Fruit fly (Drosophila melanogaster) whole organism, embryonic: Measurements from ENCODE around the gene CG32379.

Source experiments
- Atf6 ChIP-seq: fragments of 200-800 bp; sonication (Bioruptor generic); IDR thresholded peaks from 2 replicates; pipeline ENCODE4 v1.3.6; 2022; ENCODE audit warnings: missing biosample characterization, missing genetic modification characterization
- Awh ChIP-seq: fragments of 200-800 bp; sonication (Bioruptor generic); IDR thresholded peaks from 2 replicates; pipeline ENCODE4, ENCODE4 v1.3.6; 2022; ENCODE audit warnings: missing biosample characterization, missing genetic modification characterization
- CG10366 ChIP-seq: fragments of 200-800 bp; sonication (Bioruptor generic); IDR thresholded peaks from 2 replicates; pipeline ENCODE4 v1.3.6; 2022; ENCODE audit warnings: missing biosample characterization, missing genetic modification characterization
- CG10543 ChIP-seq: fragments of 200-800 bp; sonication (Bioruptor generic); optimal IDR thresholded peaks from 3 replicates; lab custom pipeline; 2017; ENCODE audit warnings: missing biosample characterization, mild to moderate bottlenecking, missing genetic modification characterization, moderate library complexity
- CG12219 ChIP-seq: fragments of 200-800 bp; sonication (Bioruptor generic); optimal IDR thresholded peaks from 3 replicates; lab custom pipeline; 2018; ENCODE audit warnings: missing biosample characterization, mild to moderate bottlenecking, missing genetic modification characterization
- CG15269 ChIP-seq: fragments of 200-800 bp; sonication (Bioruptor generic); optimal IDR thresholded peaks from 2 replicates; lab custom pipeline; 2018; ENCODE audit warnings: missing biosample characterization, mild to moderate bottlenecking, missing genetic modification characterization, moderate library complexity
- CG1529 ChIP-seq: fragments of 200-800 bp; sonication (Bioruptor generic); optimal IDR thresholded peaks from 3 replicates; lab custom pipeline; 2018; ENCODE audit warnings: missing biosample characterization, missing genetic modification characterization
- CG15479 ChIP-seq: fragments of 200-800 bp; sonication (Bioruptor generic); optimal IDR thresholded peaks from 3 replicates; lab custom pipeline; 2019; ENCODE audit warnings: missing biosample characterization, mild to moderate bottlenecking, missing genetic modification characterization, moderate library complexity
- CG16815 ChIP-seq: fragments of 200-800 bp; sonication (Bioruptor generic); optimal IDR thresholded peaks from 3 replicates; lab custom pipeline; 2017; ENCODE audit warnings: missing biosample characterization, mild to moderate bottlenecking, missing genetic modification characterization
- CG17385 ChIP-seq: fragments of 200-800 bp; sonication (Bioruptor generic); optimal IDR thresholded peaks from 3 replicates; lab custom pipeline; 2018; ENCODE audit warnings: missing biosample characterization, mild to moderate bottlenecking, missing genetic modification characterization
- CG18764 ChIP-seq: fragments of 200-800 bp; sonication (Bioruptor generic); optimal IDR thresholded peaks from 3 replicates; lab custom pipeline; 2016; ENCODE audit warnings: missing biosample characterization, missing genetic modification characterization
- CG2116 ChIP-seq: fragments of 200-800 bp; sonication (Bioruptor generic); optimal IDR thresholded peaks from 3 replicates; lab custom pipeline; 2018; ENCODE audit warnings: missing biosample characterization, mild to moderate bottlenecking, missing genetic modification characterization
- CG2678 ChIP-seq: fragments of 200-800 bp; sonication (Bioruptor generic); optimal IDR thresholded peaks from 3 replicates; lab custom pipeline; 2019; ENCODE audit warnings: missing biosample characterization, mild to moderate bottlenecking, missing genetic modification characterization, moderate library complexity
- CG30020 ChIP-seq: fragments of 200-800 bp; optimal IDR thresholded peaks from 2 replicates; lab custom pipeline; 2019; ENCODE audit warnings: missing biosample characterization, mild to moderate bottlenecking, missing genetic modification characterization, moderate library complexity
- CG3065 ChIP-seq: fragments of 200-800 bp; sonication (Bioruptor generic); optimal IDR thresholded peaks from 2 replicates; lab custom pipeline; 2016; ENCODE audit warnings: missing biosample characterization, missing genetic modification characterization
- CG34376 ChIP-seq: fragments of 200-800 bp; sonication (Bioruptor generic); optimal IDR thresholded peaks from 2 replicates; lab custom pipeline; 2018; ENCODE audit warnings: missing biosample characterization, mild to moderate bottlenecking, missing genetic modification characterization
- CG4360 ChIP-seq: fragments of 200-800 bp; sonication (Bioruptor generic); IDR thresholded peaks from 2 replicates; pipeline ENCODE4 v1.3.6; 2022; ENCODE audit warnings: missing biosample characterization, missing genetic modification characterization
- CG4820 ChIP-seq: fragments of 200-800 bp; sonication (Bioruptor generic); optimal IDR thresholded peaks from 3 replicates; lab custom pipeline; 2016; ENCODE audit warnings: missing biosample characterization, missing genetic modification characterization
- CG6175 ChIP-seq: fragments of 200-800 bp; sonication (Bioruptor generic); IDR thresholded peaks from 3 replicates; pipeline ENCODE4 v1.3.6; 2022; ENCODE audit warnings: missing biosample characterization, missing genetic modification characterization
- CG7357 ChIP-seq: fragments of 200-800 bp; sonication (Bioruptor generic); IDR thresholded peaks from 3 replicates; pipeline ENCODE4 v1.3.6; 2022; ENCODE audit warnings: missing biosample characterization, missing genetic modification characterization
- CG7928 ChIP-seq: fragments of 200-800 bp; sonication (Bioruptor generic); optimal IDR thresholded peaks from 2 replicates; lab custom pipeline; 2017; ENCODE audit warnings: missing biosample characterization, mild to moderate bottlenecking, missing genetic modification characterization
- Ets97D ChIP-seq: fragments of 200-800 bp; sonication (Bioruptor generic); optimal IDR thresholded peaks from 3 replicates; lab custom pipeline; 2016; ENCODE audit warnings: missing biosample characterization, missing genetic modification characterization
- HHEX ChIP-seq: fragments of 200-800 bp; sonication (Bioruptor generic); optimal IDR thresholded peaks from 3 replicates; lab custom pipeline; 2017; ENCODE audit warnings: missing biosample characterization, mild to moderate bottlenecking, missing genetic modification characterization, missing genetic modification reagents
- Hand ChIP-seq: fragments of 200-800 bp; sonication (Bioruptor generic); optimal IDR thresholded peaks from 2 replicates; lab custom pipeline; 2017; ENCODE audit warnings: mild to moderate bottlenecking, missing biosample characterization, missing genetic modification reagents, missing genetic modification characterization
- HmgZ ChIP-seq: fragments of 200-800 bp; sonication (Bioruptor generic); optimal IDR thresholded peaks from 2 replicates; lab custom pipeline; 2018; ENCODE audit warnings: missing biosample characterization, mild to moderate bottlenecking, missing genetic modification characterization
- Hr51 ChIP-seq, 2 experiments: fragments of 200-800 bp; sonication (Bioruptor generic); optimal IDR thresholded peaks; 2 replicates in 1 of 2; 3 replicates in 1 of 2; lab custom pipeline; 2016 to 2018; ENCODE audit warnings: missing biosample characterization in 2 of 2, missing genetic modification characterization in 2 of 2, mild to moderate bottlenecking in 1 of 2, moderate library complexity in 1 of 2
- MBD-R2 ChIP-seq: fragments of 200-800 bp; sonication (Bioruptor generic); IDR thresholded peaks from 2 replicates; pipeline ENCODE4 v1.3.6; 2022; ENCODE audit warnings: missing biosample characterization, missing genetic modification characterization
- Meics ChIP-seq: fragments of 200-800 bp; sonication (Bioruptor generic); optimal IDR thresholded peaks from 2 replicates; lab custom pipeline; 2017; ENCODE audit warnings: missing biosample characterization, mild to moderate bottlenecking, missing genetic modification characterization
- NK7.1 ChIP-seq: fragments of 200-800 bp; sonication (Bioruptor generic); optimal IDR thresholded peaks from 3 replicates; lab custom pipeline; 2016; ENCODE audit warnings: missing biosample characterization, missing genetic modification characterization
- Oli ChIP-seq: fragments of 200-800 bp; sonication (Bioruptor generic); optimal IDR thresholded peaks from 2 replicates; lab custom pipeline; 2018; ENCODE audit warnings: missing biosample characterization, mild to moderate bottlenecking, missing genetic modification characterization, moderate library complexity
- Opbp ChIP-seq: fragments of 200-800 bp; sonication (Bioruptor generic); IDR thresholded peaks from 3 replicates; pipeline ENCODE4 v1.3.6; 2022; ENCODE audit warnings: missing biosample characterization, missing genetic modification characterization; ENCODE audit not compliant: partially characterized antibody
- Rfx ChIP-seq: fragments of 200-800 bp; sonication (Bioruptor generic); IDR thresholded peaks from 2 replicates; pipeline ENCODE4 v1.3.6; 2022; ENCODE audit warnings: missing biosample characterization, missing genetic modification characterization
- Usf ChIP-seq: fragments of 200-800 bp; sonication (Bioruptor generic); optimal IDR thresholded peaks from 2 replicates; lab custom pipeline; 2017; ENCODE audit warnings: missing genotype, missing biosample characterization, missing genetic modification characterization
- ase ChIP-seq: fragments of 200-800 bp; sonication (Bioruptor generic); IDR thresholded peaks from 3 replicates; pipeline ENCODE4 v1.3.6; 2022; ENCODE audit warnings: missing biosample characterization, missing genetic modification characterization
- br ChIP-seq: fragments of >200 bp; optimal IDR thresholded peaks from 2 replicates; lab custom pipeline; 2017
- caup ChIP-seq: fragments of 200-800 bp; sonication (Bioruptor generic); optimal IDR thresholded peaks from 3 replicates; lab custom pipeline; 2017; ENCODE audit warnings: missing biosample characterization, mild to moderate bottlenecking, missing genetic modification characterization, moderate library complexity; ENCODE audit not compliant: severe bottlenecking
- crol ChIP-seq: fragments of 200-800 bp; sonication (Bioruptor generic); IDR thresholded peaks from 2 replicates; pipeline ENCODE4 v1.3.6; 2022; ENCODE audit warnings: missing biosample characterization, missing genetic modification characterization
- dpn ChIP-seq, 2 experiments: fragments of 200-800 bp; sonication (Bioruptor generic); optimal IDR thresholded peaks; 3 replicates each; lab custom pipeline; 2016; ENCODE audit warnings: missing biosample characterization in 2 of 2, missing genetic modification characterization in 2 of 2
- ewg ChIP-seq: fragments of 200-800 bp; sonication (Bioruptor generic); optimal IDR thresholded peaks from 3 replicates; lab custom pipeline; 2017; ENCODE audit warnings: mild to moderate bottlenecking, missing biosample characterization, missing genetic modification reagents, missing genetic modification characterization
- gcm2 ChIP-seq: fragments of 200-800 bp; sonication (Bioruptor generic); optimal IDR thresholded peaks from 2 replicates; lab custom pipeline; 2016; ENCODE audit warnings: missing biosample characterization, missing genetic modification characterization
- hth ChIP-seq: fragments of >200 bp; optimal IDR thresholded peaks from 2 replicates; lab custom pipeline; 2017; ENCODE audit warnings: inconsistent platforms
- ken ChIP-seq: fragments of 200-800 bp; sonication (Bioruptor generic); IDR thresholded peaks from 3 replicates; pipeline ENCODE4 v1.3.6; 2022; ENCODE audit warnings: missing biosample characterization, missing genetic modification characterization
- luna ChIP-seq: fragments of 200-800 bp; sonication (Bioruptor generic); optimal IDR thresholded peaks from 2 replicates; lab custom pipeline; 2016; ENCODE audit warnings: missing biosample characterization, missing genetic modification characterization
- nom ChIP-seq: fragments of 200-800 bp; sonication (Bioruptor generic); optimal IDR thresholded peaks from 2 replicates; lab custom pipeline; 2017; ENCODE audit warnings: missing biosample characterization, missing genetic modification characterization, mild to moderate bottlenecking, moderate library complexity, missing genetic modification reagents
- pb ChIP-seq: fragments of 200-800 bp; sonication (Bioruptor generic); optimal IDR thresholded peaks from 3 replicates; lab custom pipeline; 2016; ENCODE audit warnings: missing biosample characterization, missing genetic modification characterization
- pfk ChIP-seq: fragments of 200-800 bp; sonication (Bioruptor generic); optimal IDR thresholded peaks from 2 replicates; lab custom pipeline; 2018; ENCODE audit warnings: missing biosample characterization, mild to moderate bottlenecking, missing genetic modification characterization, moderate library complexity
- shn ChIP-seq: fragments of 200-800 bp; sonication (Bioruptor generic); optimal IDR thresholded peaks from 3 replicates; lab custom pipeline; 2016; ENCODE audit warnings: missing biosample characterization, missing genetic modification characterization
- sob ChIP-seq: fragments of 200-800 bp; sonication (Bioruptor generic); IDR thresholded peaks from 2 replicates; pipeline ENCODE4 v1.3.6; 2022; ENCODE audit warnings: missing biosample characterization, missing genetic modification characterization
- stc ChIP-seq: fragments of 200-800 bp; sonication (Bioruptor generic); IDR thresholded peaks from 2 replicates; pipeline ENCODE4 v1.3.6; 2022; ENCODE audit warnings: missing biosample characterization, missing genetic modification characterization
- vvl ChIP-seq: fragments of 200-800 bp; sonication (Bioruptor generic); IDR thresholded peaks from 2 replicates; pipeline ENCODE4 v1.3.6; 2022; ENCODE audit warnings: missing biosample characterization, missing genetic modification characterization
- zf30C ChIP-seq: fragments of 200-800 bp; sonication (Bioruptor generic); optimal IDR thresholded peaks from 3 replicates; lab custom pipeline; 2018; ENCODE audit warnings: missing biosample characterization, mild to moderate bottlenecking, missing genetic modification characterization
- zfh2 ChIP-seq: fragments of 200-800 bp; sonication (Bioruptor generic); optimal IDR thresholded peaks from 2 replicates; lab custom pipeline; 2016; ENCODE audit warnings: missing biosample characterization, missing genetic modification characterization

CG32379 gene

dm6 chr3L:7349311-7349710, 46.8 kb upstream of the CG32379 start (continued):
- TF ChIP-seq zf30C = no peak
- peak; percentile 47 for TF ChIP-seq Hand (GFP tag; lab: Kevin White, UChicago)
- TF ChIP-seq shn (GFP tag; lab: Kevin White, UChicago) = no peak
- TF ChIP-seq luna (GFP tag; lab: Kevin White, UChicago) = no peak
- no peak for TF ChIP-seq hth
- TF ChIP-seq Opbp (GFP tag; lab: Robert Waterston, UW) = no peak
- TF ChIP-seq NK7.1 (GFP tag; lab: Kevin White, UChicago) = no peak
- TF ChIP-seq caup (GFP tag; lab: Kevin White, UChicago) = peak; percentile 6
- TF ChIP-seq gcm2 (GFP tag; lab: Kevin White, UChicago) = no peak
- no peak for TF ChIP-seq CG10366
- no peak for TF ChIP-seq CG3065 (GFP tag; lab: Kevin White, UChicago)
- no peak for TF ChIP-seq CG4360 (GFP tag; lab: Robert Waterston, UW)
- TF ChIP-seq Hr51 (GFP tag; optimal IDR thresholded peaks at IDR 0.05; lab: Kevin White, UChicago) = no peak
- TF ChIP-seq CG7357 (GFP tag; lab: Robert Waterston, UW) = no peak
- no peak for TF ChIP-seq dpn (GFP tag; optimal IDR thresholded peaks at IDR 0.05; lab: Kevin White, UChicago)
- TF ChIP-seq vvl (GFP tag; lab: Robert Waterston, UW) = no peak
- peak; percentile 46; the same call in 1 of the 2 replicates for TF ChIP-seq stc
- TF ChIP-seq HmgZ (tag; lab: Kevin White, UChicago) = no peak
- TF ChIP-seq pb (GFP tag; lab: Kevin White, UChicago) = no peak
- no peak for TF ChIP-seq ken (GFP tag; lab: Robert Waterston, UW)
- TF ChIP-seq crol (GFP tag; lab: Robert Waterston, UW) = peak; percentile 82
- no peak for TF ChIP-seq CG17385 (GFP tag; lab: Kevin White, UChicago)
- no peak for TF ChIP-seq CG4820 (GFP tag; lab: Kevin White, UChicago)
- peak; percentile 41; the same call in 1 of the 2 replicates for TF ChIP-seq Rfx
- TF ChIP-seq Atf6 (GFP tag; lab: Robert Waterston, UW) = no peak
- TF ChIP-seq CG16815 (GFP tag; lab: Kevin White, UChicago) = no peak
- no peak for TF ChIP-seq nom (GFP tag; lab: Kevin White, UChicago)
- peak; percentile 40 for TF ChIP-seq CG10543 (GFP tag; lab: Kevin White, UChicago)
- peak; percentile 16 for TF ChIP-seq Meics (GFP tag; lab: Kevin White, UChicago)
- no peak for TF ChIP-seq ase (GFP tag; lab: Robert Waterston, UW)
- no peak for TF ChIP-seq CG7928 (GFP tag; lab: Kevin White, UChicago)
- TF ChIP-seq Oli = no peak
- 0 out of 2 replicates have a peak, but pooled peaks have one; percentile 15 for TF ChIP-seq sob
- no peak for TF ChIP-seq CG15269
- no peak for TF ChIP-seq br (lab: Kevin White, UChicago)
- no peak for TF ChIP-seq CG6175
- TF ChIP-seq CG1529 (GFP tag; lab: Kevin White, UChicago) = no peak
- TF ChIP-seq Usf (GFP tag; lab: Kevin White, UChicago) = no peak
- no peak for TF ChIP-seq CG12219 (GFP tag; lab: Kevin White, UChicago)
- peak; percentile 15 for TF ChIP-seq CG34376 (GFP tag; lab: Kevin White, UChicago)
- TF ChIP-seq CG2116 (GFP tag; lab: Kevin White, UChicago) = no peak
- TF ChIP-seq pfk = no peak
- no peak for TF ChIP-seq Awh
- no peak for TF ChIP-seq ewg (GFP tag; lab: Kevin White, UChicago)
- no peak for TF ChIP-seq MBD-R2 (GFP tag; lab: Robert Waterston, UW)
- peak; percentile 22 for TF ChIP-seq CG2678 (tag; lab: Kevin White, UChicago)
- no peak for TF ChIP-seq zfh2
- no peak for TF ChIP-seq CG30020
- peak; percentile 10 for TF ChIP-seq HHEX
- TF ChIP-seq CG15479 = no peak
- no peak for TF ChIP-seq Ets97D
- no peak for TF ChIP-seq CG18764
